Fruit fly (Drosophila melanogaster) whole organism, pupa: ENCODE data around the gene CG18814.

Source experiments
- CG34367 ChIP-seq: fragments of 200-800 bp; sonication (Bioruptor generic); optimal IDR thresholded peaks from 2 replicates; lab custom pipeline; 2018; ENCODE audit warnings: missing biosample characterization, mild to moderate bottlenecking, missing genetic modification characterization
- CG4496 ChIP-seq: fragments of 200-800 bp; sonication (Bioruptor generic); IDR thresholded peaks from 3 replicates; pipeline ENCODE4 v1.3.6; 2022; ENCODE audit warnings: missing biosample characterization, missing genetic modification characterization
- D1 ChIP-seq: fragments of 200-800 bp; sonication (Bioruptor generic); optimal IDR thresholded peaks from 2 replicates; lab custom pipeline; 2018; ENCODE audit warnings: missing biosample characterization, mild to moderate bottlenecking, missing genetic modification characterization, moderate library complexity
- Ets98B ChIP-seq: fragments of 200-800 bp; sonication (Bioruptor generic); IDR thresholded peaks from 2 replicates; pipeline ENCODE4 v1.3.6; 2022; ENCODE audit warnings: missing biosample characterization, missing genetic modification characterization
- Snoo ChIP-seq: fragments of 200-800 bp; sonication (Bioruptor generic); optimal IDR thresholded peaks from 3 replicates; lab custom pipeline; 2017; ENCODE audit warnings: missing biosample characterization, mild to moderate bottlenecking, missing genetic modification characterization, inconsistent platforms

DNA sequence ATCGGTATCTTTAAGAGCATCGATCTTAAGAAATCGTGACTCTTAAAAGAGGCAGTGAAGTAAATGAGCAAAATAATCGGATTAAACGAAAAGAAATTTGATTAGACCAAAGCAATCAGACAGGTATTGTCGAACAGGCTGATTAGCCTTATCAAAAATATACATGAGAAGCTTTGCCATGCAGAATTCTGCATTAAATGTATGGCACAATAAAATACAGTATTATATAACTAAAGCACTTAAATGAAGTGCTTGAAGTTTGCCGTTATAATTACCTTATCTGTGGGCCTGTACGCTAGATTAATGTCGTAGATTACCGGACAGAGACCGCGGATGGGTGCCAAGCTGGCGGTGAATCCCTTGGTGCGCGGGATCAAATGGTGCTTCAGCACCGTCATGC lies 13.4 kb downstream of the CG18814 start:
- no peak for TF ChIP-seq CG4496 (GFP tag; lab: Robert Waterston, UW)
- TF ChIP-seq Snoo (tag; lab: Kevin White, UChicago), result no peak
- TF ChIP-seq CG34367 (tag; lab: Kevin White, UChicago), result no peak
- TF ChIP-seq D1 (tag; lab: Kevin White, UChicago), result no peak
- TF ChIP-seq Ets98B (GFP tag; lab: Robert Waterston, UW), result no peak
